Fruit fly (Drosophila melanogaster) S2 (cell line): ENCODE results near the gene CG31516.

Experiments used
- CG8478 ChIP-seq: fragments of >200 bp; optimal IDR thresholded peaks from 2 replicates; lab custom pipeline; 2018
- CTCF ChIP-seq, 2 experiments: fragments of >200 bp; optimal IDR thresholded peaks; 2 replicates each; lab custom pipeline; 2018

The CG31516 gene

DNA sequence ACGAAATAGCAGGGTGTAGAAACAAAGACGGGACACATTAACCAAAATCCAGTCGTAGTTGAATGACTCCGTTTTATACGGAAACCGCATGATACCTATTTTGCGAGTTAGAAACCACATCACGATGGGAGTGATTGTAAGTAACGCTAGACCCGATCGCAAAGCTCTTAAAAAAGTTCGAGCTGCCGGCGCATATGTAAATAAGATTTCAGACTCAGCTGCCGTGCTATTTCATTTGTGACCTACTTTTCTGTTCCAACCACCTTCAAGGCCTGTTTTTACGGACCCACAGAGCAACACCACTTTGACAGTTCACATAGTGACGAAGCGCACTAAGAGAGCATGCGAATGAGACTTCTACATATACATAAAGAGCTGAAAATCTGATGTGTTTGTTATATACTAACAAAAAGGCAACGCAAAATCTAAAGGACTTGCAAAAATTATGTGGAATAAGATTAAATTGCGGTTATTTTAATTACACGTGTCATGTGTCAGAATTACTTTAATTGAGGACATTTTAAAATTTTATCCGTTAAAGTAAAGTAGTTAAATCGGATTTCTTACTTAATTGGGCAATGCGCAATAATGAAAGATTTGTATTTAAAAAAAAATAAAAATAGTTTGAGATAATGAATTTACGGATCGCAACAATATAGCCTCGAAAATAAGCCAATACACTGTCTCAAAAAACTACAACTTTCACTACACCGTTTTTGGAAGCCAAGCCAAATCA lies 41.0 kb downstream of the CG31516 start:
- no peak for TF ChIP-seq CTCF (optimal IDR thresholded peaks at IDR 0.05; lab: Kevin White, UChicago)
- TF ChIP-seq CG8478 (lab: Kevin White, UChicago), result no peak

DNA sequence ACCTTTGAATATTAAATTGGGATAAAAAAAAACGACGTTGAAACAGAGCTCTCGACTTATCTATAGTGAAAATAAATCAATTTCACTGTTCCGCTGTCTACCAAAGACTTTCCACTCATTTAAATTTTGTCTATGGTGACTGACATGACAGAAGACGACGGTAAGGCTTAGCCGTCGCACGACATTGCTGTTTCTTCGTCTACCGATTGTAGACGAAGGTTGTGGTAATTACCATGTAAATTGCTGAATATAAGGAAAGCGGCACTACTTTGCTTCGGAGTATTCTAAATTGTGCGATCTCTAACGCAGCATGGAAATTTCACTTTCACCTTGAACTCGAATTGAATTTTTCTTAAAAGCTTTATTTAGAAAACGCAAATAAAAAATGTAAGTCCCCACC lies 43.2 kb downstream of the CG31516 start:
- no peak for TF ChIP-seq CTCF (optimal IDR thresholded peaks at IDR 0.05; lab: Kevin White, UChicago)

DNA sequence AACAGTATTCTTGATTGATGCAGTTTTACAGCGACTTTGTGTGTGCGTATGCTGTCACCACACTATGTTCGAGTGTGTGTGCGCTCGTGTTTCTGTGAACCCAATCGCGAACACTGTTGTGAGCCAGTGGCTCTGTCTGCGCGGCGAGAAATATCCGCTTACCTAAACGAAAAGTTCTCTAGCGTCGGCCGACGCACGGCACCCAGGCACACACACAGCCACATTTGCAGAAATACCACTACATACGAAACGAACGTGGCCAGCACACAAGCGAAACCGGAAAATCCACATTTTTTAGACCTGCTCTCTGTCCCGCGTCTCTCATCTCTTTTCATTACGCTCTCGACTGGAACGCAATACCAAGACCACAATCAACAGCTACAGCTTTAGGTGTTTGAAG lies 45.0 kb downstream of the CG31516 start:
- no peak for TF ChIP-seq CG8478 (lab: Kevin White, UChicago)
- no peak for TF ChIP-seq CTCF (optimal IDR thresholded peaks at IDR 0.05; lab: Kevin White, UChicago)

DNA sequence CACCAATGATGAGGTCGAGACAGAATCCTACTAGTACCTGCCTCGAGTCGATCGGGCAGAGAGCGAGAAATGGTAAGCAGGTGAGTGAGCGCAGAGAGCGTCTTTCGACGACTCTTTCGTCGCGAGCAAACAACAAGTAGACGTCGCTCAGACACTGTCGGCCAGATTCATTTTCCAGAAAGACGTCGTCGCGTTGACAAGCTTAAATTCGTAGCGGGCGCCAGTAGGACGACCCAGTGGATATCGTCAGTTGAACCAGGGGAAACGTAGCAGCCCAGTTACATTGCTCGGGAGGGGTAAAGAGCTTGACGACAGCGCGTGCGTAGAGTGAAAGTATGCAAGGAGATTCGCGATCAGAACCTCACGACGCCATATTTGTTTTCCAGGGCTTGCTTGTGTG lies 45.5 kb downstream of the CG31516 start, which contains the start of gene CG12581:
Gene CG12581, plus strand, starts transcription at position 163 of the 400 bp plus-strand sequence.
- TF ChIP-seq CG8478 (lab: Kevin White, UChicago) (no peak), CTCF (optimal IDR thresholded peaks at IDR 0.05; lab: Kevin White, UChicago) (no peak)
